Worm (Caenorhabditis elegans): ENCODE results near the gene Y38H6A.3.

DNA sequence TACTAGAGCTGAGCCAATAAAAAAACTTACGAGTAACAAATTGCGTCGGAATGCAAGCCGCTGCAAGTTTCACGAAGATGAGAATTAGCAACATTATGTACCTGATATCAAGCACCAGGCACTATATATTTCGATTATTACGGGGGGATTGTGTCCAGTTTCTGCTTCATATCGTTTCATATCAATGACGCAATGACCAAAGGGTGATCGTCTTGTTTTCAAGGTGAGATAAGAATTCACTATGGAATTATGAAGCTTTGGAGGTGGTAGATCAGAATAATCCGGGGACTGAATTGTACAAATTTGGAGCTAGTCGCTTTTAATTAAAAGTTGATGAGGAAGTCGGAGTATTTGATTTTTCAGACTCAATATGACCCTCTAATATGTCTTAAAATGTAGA lies 21.9 kb downstream of the Y38H6A.3 start, which contains the start of gene K02E2.8:
- no peak for TF ChIP-seq him-1 (tag; optimal IDR thresholded peaks at IDR 0.05)
- TF ChIP-seq W03F9.2 (tag; optimal IDR thresholded peaks at IDR 0.05): no peak

All from whole organism, L4/young adult.